Fruit fly (Drosophila melanogaster) whole organism: ENCODE results near the gene CG15765.

Experiments
- CG8478 ChIP-seq: fragments of >200 bp; optimal IDR thresholded peaks from 2 replicates; lab custom pipeline; 2018; ENCODE audit warnings: inconsistent platforms
- pan ChIP-seq: fragments of >200 bp; optimal IDR thresholded peaks from 2 replicates; lab custom pipeline; 2017
- psq ChIP-seq: fragments of >200 bp; optimal IDR thresholded peaks from 2 replicates; lab custom pipeline; 2017

DNA sequence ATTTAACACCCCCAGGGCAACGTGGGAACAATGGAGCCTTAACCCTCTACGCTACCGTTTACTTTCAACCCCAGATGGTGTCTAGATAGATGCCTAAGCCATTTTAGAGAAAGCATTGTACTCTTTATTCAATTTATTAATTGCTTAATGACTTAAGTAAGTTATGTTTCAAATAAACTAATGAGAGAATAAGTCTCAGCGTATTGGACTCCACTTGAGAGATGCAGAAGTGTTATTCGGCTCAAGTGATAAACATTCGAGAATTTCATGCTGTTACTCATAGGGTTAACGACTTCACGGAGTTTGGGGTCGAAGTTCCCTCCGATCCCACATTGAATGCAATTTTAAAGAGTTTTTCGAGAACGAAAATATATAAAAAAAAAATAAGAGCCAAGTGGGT lies 69.9 kb downstream of the CG15765 start:
- no peak for TF ChIP-seq pan (lab: Kevin White, UChicago)
- TF ChIP-seq psq (lab: Kevin White, UChicago): no peak
- TF ChIP-seq CG8478: no peak
